Worm (Caenorhabditis elegans): ENCODE data around the gene F48C5.2.

- TF ChIP-seq jun-1 (tag; optimal IDR thresholded peaks at IDR 0.05) (no peak), ceh-28 (tag; optimal IDR thresholded peaks at IDR 0.05) (no peak), ama-1 (optimal IDR thresholded peaks at IDR 0.05) (no peak), pqm-1 (tag; optimal IDR thresholded peaks at IDR 0.05) (no peak), ZK546.5 (tag; optimal IDR thresholded peaks at IDR 0.05) (no peak), egl-27 (tag; optimal IDR thresholded peaks at IDR 0.05) (no peak), unc-39 (tag; optimal IDR thresholded peaks at IDR 0.05) (no peak), nhr-76 (tag; optimal IDR thresholded peaks at IDR 0.05) (no peak), nhr-11 (tag; optimal IDR thresholded peaks at IDR 0.05) (no peak), nhr-12 (tag; optimal IDR thresholded peaks at IDR 0.05) (no peak), unc-62 (GFP tag; optimal IDR thresholded peaks at IDR 0.05) (no peak), nhr-77 (tag; optimal IDR thresholded peaks at IDR 0.05) (no peak)
Observed at ce11 chrX:11454231-11454630, at the start of gene F48C5.2.
